Worm (Caenorhabditis elegans): ENCODE results near the gene srt-6.

DNA sequence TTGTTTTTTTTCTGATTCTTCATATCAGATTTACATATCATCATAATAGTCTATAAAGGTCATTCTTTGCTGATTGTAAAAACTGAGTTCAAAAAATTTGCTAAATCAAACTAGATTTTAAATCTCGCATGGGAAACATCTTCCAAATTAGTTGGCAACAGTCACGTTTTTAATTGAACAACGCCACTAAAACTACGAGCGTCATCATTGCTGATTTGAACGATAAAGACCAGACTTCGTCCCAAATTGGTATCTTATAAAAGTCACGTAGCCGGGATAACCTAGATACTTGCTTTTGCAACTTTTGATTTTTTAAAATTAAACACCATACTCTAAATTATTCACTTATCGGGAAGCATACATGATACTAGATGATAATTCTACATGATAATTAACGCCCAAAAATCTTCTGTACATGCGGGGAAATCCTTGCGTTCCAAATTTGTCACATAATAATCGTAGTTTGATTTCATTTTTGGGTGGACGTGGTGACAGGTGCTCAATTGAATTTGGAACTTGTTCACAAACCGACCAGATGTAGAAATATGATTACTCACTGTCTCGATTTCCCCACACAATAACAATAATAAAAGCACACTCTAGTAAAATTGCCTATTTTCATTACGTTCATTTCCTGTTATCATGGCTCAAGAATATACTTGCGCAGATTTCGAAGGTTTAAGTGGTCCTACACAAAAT lies 8.6 kb upstream of the srt-6 start, which contains the start of gene srw-67:
- TF ChIP-seq ceh-13 (GFP tag; optimal IDR thresholded peaks at IDR 0.05) (no peak), F13C5.2 (tag; optimal IDR thresholded peaks at IDR 0.05) (no peak), tbx-11 (GFP tag; IDR thresholded peaks at IDR 0.05) (no peak), ama-1 (optimal IDR thresholded peaks at IDR 0.05) (no peak), flt-1 (GFP tag; IDR thresholded peaks at IDR 0.05) (no peak), hmbx-1 (tag; optimal IDR thresholded peaks at IDR 0.05) (no peak), hnd-1 (tag; optimal IDR thresholded peaks at IDR 0.05) (no peak)

Data from whole organism, early embryonic.